Fruit fly (Drosophila melanogaster): ENCODE measurements around the gene Dred.

Gene Dred

DNA sequence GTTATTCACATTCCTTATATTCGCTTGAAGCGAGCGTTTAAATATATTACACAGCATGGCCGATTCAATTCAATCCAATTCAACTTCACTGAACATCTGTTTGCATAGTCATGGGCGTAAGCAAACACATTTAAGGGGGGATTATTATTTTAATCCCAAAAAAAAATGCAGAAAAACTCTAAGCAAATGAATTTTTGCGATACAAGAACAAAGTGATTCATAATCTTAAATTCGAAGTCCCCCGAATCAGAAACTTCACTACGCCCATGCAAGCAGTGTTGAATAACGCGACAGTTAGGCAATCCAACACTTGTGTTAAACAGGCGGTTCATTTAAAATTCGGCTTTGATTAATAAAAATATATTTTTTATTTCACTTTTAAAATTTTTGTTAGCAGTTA, 46.4 kb upstream of the Dred start, which contains the start of gene CG14100 (continued):
- TF ChIP-seq fd59A (GFP tag; optimal IDR thresholded peaks at IDR 0.05) (peak; percentile 100), OdsH (GFP tag; optimal IDR thresholded peaks at IDR 0.05) (peak; percentile 100), eg (GFP tag; IDR thresholded peaks at IDR 0.05) (peak; percentile 100), Sox102F (GFP tag; optimal IDR thresholded peaks at IDR 0.05) (peak; percentile 100), Blimp-1 (GFP tag; optimal IDR thresholded peaks at IDR 0.05) (peak; percentile 99), CG1621 (tag; optimal IDR thresholded peaks at IDR 0.05) (peak; percentile 100), Sox15 (GFP tag; optimal IDR thresholded peaks at IDR 0.05) (peak; percentile 100), CG3032 (tag; optimal IDR thresholded peaks at IDR 0.05) (peak; percentile 100), CG11762 (GFP tag; optimal IDR thresholded peaks at IDR 0.05; ENCODE audit: insufficient read depth) (peak; percentile 100), dac (GFP tag; optimal IDR thresholded peaks at IDR 0.05) (peak; percentile 100), CG8632 (GFP tag; optimal IDR thresholded peaks at IDR 0.05) (peak; percentile 100), Hr39 (GFP tag; optimal IDR thresholded peaks at IDR 0.05) (peak; percentile 100), net (GFP tag; optimal IDR thresholded peaks at IDR 0.05) (peak; percentile 100), CG16779 (tag; optimal IDR thresholded peaks at IDR 0.05) (peak; percentile 99), CG10631 (GFP tag; optimal IDR thresholded peaks at IDR 0.05) (peak; percentile 100)

- TF ChIP-seq esn (GFP tag; optimal IDR thresholded peaks at IDR 0.05) (peak; percentile 49), salr (GFP tag; optimal IDR thresholded peaks at IDR 0.05) (no peak), Hr39 (GFP tag; optimal IDR thresholded peaks at IDR 0.05) (peak; percentile 17), topi (GFP tag; optimal IDR thresholded peaks at IDR 0.05) (peak; percentile 11), Sox14 (GFP tag; optimal IDR thresholded peaks at IDR 0.05) (peak; percentile 47), Eip78C (GFP tag) (peak; percentile 87), vri (GFP tag; optimal IDR thresholded peaks at IDR 0.05) (peak; percentile 5), Smox (GFP tag; optimal IDR thresholded peaks at IDR 0.05) (peak; percentile 23), CG8632 (GFP tag; optimal IDR thresholded peaks at IDR 0.05) (no peak), Hr4 (GFP tag; optimal IDR thresholded peaks at IDR 0.05) (peak; percentile 10), CG8119 (GFP tag; IDR thresholded peaks at IDR 0.05) (no peak), achi (GFP tag; optimal IDR thresholded peaks at IDR 0.05) (peak; percentile 83), CG3032 (tag; optimal IDR thresholded peaks at IDR 0.05) (peak; percentile 25), cyc (GFP tag; optimal IDR thresholded peaks at IDR 0.05) (peak; percentile 17), CG34406 (GFP tag; optimal IDR thresholded peaks at IDR 0.05) (no peak), lz (GFP tag; optimal IDR thresholded peaks at IDR 0.05) (peak; percentile 22), Met (GFP tag; optimal IDR thresholded peaks at IDR 0.05) (peak; percentile 23), CG31627 (GFP tag; optimal IDR thresholded peaks at IDR 0.05) (peak; percentile 18), Sox102F (GFP tag; optimal IDR thresholded peaks at IDR 0.05) (no peak)
Observed at dm6 chr3L:19585979-19586378, 42.0 kb upstream of the Dred start, which contains the start of the genes CG9231 and CG9330. Gene CG9231 (minus strand): TSS chr3L:19586003. Gene CG9330 (plus strand): TSS chr3L:19586253.

- TF ChIP-seq topi (GFP tag; optimal IDR thresholded peaks at IDR 0.05) (no peak), OdsH (GFP tag; optimal IDR thresholded peaks at IDR 0.05) (no peak), Hr39 (GFP tag; optimal IDR thresholded peaks at IDR 0.05) (no peak), CG6792 (GFP tag; optimal IDR thresholded peaks at IDR 0.05) (no peak), Sox102F (GFP tag; optimal IDR thresholded peaks at IDR 0.05) (no peak), CG3919 (GFP tag; optimal IDR thresholded peaks at IDR 0.05) (no peak), CG11294 (GFP tag; IDR thresholded peaks at IDR 0.05) (no peak), Hr4 (GFP tag; optimal IDR thresholded peaks at IDR 0.05) (no peak), CG3032 (tag; optimal IDR thresholded peaks at IDR 0.05) (no peak), CG8319 (GFP tag; optimal IDR thresholded peaks at IDR 0.05) (no peak), CG10669 (GFP tag; optimal IDR thresholded peaks at IDR 0.05) (no peak), CG32006 (GFP tag; optimal IDR thresholded peaks at IDR 0.05) (no peak), achi (GFP tag; optimal IDR thresholded peaks at IDR 0.05) (no peak), pdm3 (GFP tag; optimal IDR thresholded peaks at IDR 0.05) (no peak), CG6854 (GFP tag; optimal IDR thresholded peaks at IDR 0.05) (no peak), CG8632 (GFP tag; optimal IDR thresholded peaks at IDR 0.05) (no peak), svp (GFP tag) (no peak), Smox (GFP tag; optimal IDR thresholded peaks at IDR 0.05) (no peak), CG7368 (GFP tag; optimal IDR thresholded peaks at IDR 0.05) (no peak), Hr38 (GFP tag; optimal IDR thresholded peaks at IDR 0.05) (no peak)
Observed at dm6 chr3L:19584369-19584915, 40.4 kb upstream of the Dred start, which contains the start of gene Shal. Gene Shal (minus strand): TSS chr3L:19584568.

All from whole organism, prepupa.